Fruit fly (Drosophila melanogaster): ENCODE results near the gene ymp.
A peak's percentile ranks its signal among the peaks of the same experiment; 100 is the strongest.

Gene ymp

DNA sequence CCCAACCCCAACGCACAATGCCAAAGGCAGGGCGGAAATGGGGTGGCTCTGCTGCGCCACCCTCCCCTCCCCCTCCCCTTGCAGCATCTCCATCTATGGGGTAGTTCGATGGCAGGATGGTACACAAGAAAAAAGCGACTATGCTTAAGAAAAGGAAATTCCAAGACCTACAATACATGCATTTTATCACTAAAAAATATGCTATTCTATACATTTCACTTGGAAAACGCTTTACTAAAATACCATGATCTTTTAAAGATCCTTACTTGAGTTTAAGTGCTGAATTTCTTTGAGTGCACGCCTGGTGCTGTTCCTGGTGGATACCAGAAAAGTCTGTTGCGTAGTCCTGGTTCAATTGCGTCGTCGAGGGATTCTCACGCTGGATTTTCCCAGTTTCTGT, 22.2 kb upstream of the ymp start (continued):
- no peak for TF ChIP-seq Lhr (GFP tag; optimal IDR thresholded peaks at IDR 0.05)
- TF ChIP-seq Xbp1 (GFP tag; optimal IDR thresholded peaks at IDR 0.05) = peak; percentile 77
- peak; percentile 62 for TF ChIP-seq CG3847 (GFP tag; IDR thresholded peaks at IDR 0.05)
- peak; percentile 55 for TF ChIP-seq CG9609 (GFP tag; optimal IDR thresholded peaks at IDR 0.05)
- TF ChIP-seq Lim3 (GFP tag; IDR thresholded peaks at IDR 0.05) = no peak; the same call in 1 of the 2 replicates
- TF ChIP-seq CG13123 (GFP tag; optimal IDR thresholded peaks at IDR 0.05) = peak; percentile 10
- TF ChIP-seq sug (tag; optimal IDR thresholded peaks at IDR 0.05) = peak; percentile 29
- TF ChIP-seq CG1647 (GFP tag; optimal IDR thresholded peaks at IDR 0.05) = peak; percentile 40
- peak; percentile 2 for TF ChIP-seq kah (GFP tag; optimal IDR thresholded peaks at IDR 0.05)
- TF ChIP-seq chif (GFP tag; optimal IDR thresholded peaks at IDR 0.05) = peak; percentile 2 to 41
- TF ChIP-seq Ets97D (GFP tag; optimal IDR thresholded peaks at IDR 0.05) = peak; percentile 11
- TF ChIP-seq CG8944 (GFP tag; optimal IDR thresholded peaks at IDR 0.05) = peak; percentile 74
- TF ChIP-seq Med (GFP tag) = peak; percentile 95
- peak; percentile 18 for TF ChIP-seq CG33213 (GFP tag; optimal IDR thresholded peaks at IDR 0.05)
- TF ChIP-seq cato (GFP tag; optimal IDR thresholded peaks at IDR 0.05; ENCODE audit: borderline replicate concordance) = peak; percentile 39
- TF ChIP-seq ham (GFP tag; IDR thresholded peaks at IDR 0.05) = no peak
- no peak for TF ChIP-seq sna (GFP tag; IDR thresholded peaks at IDR 0.05; ENCODE audit: partially characterized antibody)
- TF ChIP-seq CG15601 (tag; optimal IDR thresholded peaks at IDR 0.05) = peak; percentile 63
- peak; percentile 72 for TF ChIP-seq PHDP (tag; optimal IDR thresholded peaks at IDR 0.05)
- no peak for TF ChIP-seq HLHmδ (GFP tag; optimal IDR thresholded peaks at IDR 0.05)
- TF ChIP-seq Max (GFP tag; optimal IDR thresholded peaks at IDR 0.05) = peak; percentile 17
- peak; percentile 45 for TF ChIP-seq CG1529 (GFP tag; optimal IDR thresholded peaks at IDR 0.05)
- no peak for TF ChIP-seq Lpt (GFP tag; optimal IDR thresholded peaks at IDR 0.05)
- TF ChIP-seq HLH4C (GFP tag; IDR thresholded peaks at IDR 0.05; ENCODE audit: partially characterized antibody) = no peak
- TF ChIP-seq chm (GFP tag; IDR thresholded peaks at IDR 0.05) = peak; percentile 65; the same call in 1 of the 2 replicates
- no peak for TF ChIP-seq CG8478 (optimal IDR thresholded peaks at IDR 0.05)
- TF ChIP-seq CG14441 (GFP tag; IDR thresholded peaks at IDR 0.05) = peak; percentile 74
- TF ChIP-seq H15 (GFP tag; IDR thresholded peaks at IDR 0.05) = peak; percentile 65; the same call in 2 of the 3 replicates
- TF ChIP-seq jigr1 (GFP tag; IDR thresholded peaks at IDR 0.05) = peak; percentile 76; the same call in 2 of the 3 replicates
- TF ChIP-seq BEAF-32 (GFP tag; optimal IDR thresholded peaks at IDR 0.05) = no peak
- TF ChIP-seq CG2712 (tag; optimal IDR thresholded peaks at IDR 0.05) = peak; percentile 77
- peak; percentile 79 for TF ChIP-seq gem (tag; optimal IDR thresholded peaks at IDR 0.05)
- no peak for TF ChIP-seq Bgb (GFP tag; IDR thresholded peaks at IDR 0.05; ENCODE audit: partially characterized antibody)
- TF ChIP-seq grn (GFP tag; optimal IDR thresholded peaks at IDR 0.05) = no peak
- TF ChIP-seq CG3163 (GFP tag; optimal IDR thresholded peaks at IDR 0.05) = no peak
- TF ChIP-seq CG15514 (GFP tag; optimal IDR thresholded peaks at IDR 0.05) = peak; percentile 31
- peak; percentile 52 for TF ChIP-seq CG17829 (tag; optimal IDR thresholded peaks at IDR 0.05)
- peak; percentile 35 for TF ChIP-seq fd3F (GFP tag; optimal IDR thresholded peaks at IDR 0.05)
- peak; percentile 80 for TF ChIP-seq Fer1 (GFP tag; optimal IDR thresholded peaks at IDR 0.05)
- TF ChIP-seq CG4707 (GFP tag; optimal IDR thresholded peaks at IDR 0.05) = peak; percentile 17
- TF ChIP-seq tna (GFP tag; IDR thresholded peaks at IDR 0.05; ENCODE audit: partially characterized antibody) = no peak
- TF ChIP-seq CG14050 (GFP tag; IDR thresholded peaks at IDR 0.05) = peak; percentile 57; the same call in 2 of the 3 replicates
- TF ChIP-seq zfh1 (GFP tag; IDR thresholded peaks at IDR 0.05) = peak; percentile 72
- peak; percentile 21 for TF ChIP-seq shn (GFP tag; optimal IDR thresholded peaks at IDR 0.05)
- TF ChIP-seq trh (GFP tag; optimal IDR thresholded peaks at IDR 0.05) = no peak
- TF ChIP-seq kay (GFP tag; optimal IDR thresholded peaks at IDR 0.05) = no peak
- peak; percentile 67 for TF ChIP-seq Nf-YA (GFP tag; IDR thresholded peaks at IDR 0.05)
- TF ChIP-seq abd-A (tag; optimal IDR thresholded peaks at IDR 0.05) = no peak
- no peak for TF ChIP-seq wek (GFP tag; optimal IDR thresholded peaks at IDR 0.05)
- TF ChIP-seq dmrt99B (tag; optimal IDR thresholded peaks at IDR 0.05) = peak; percentile 80
- peak; percentile 72 for TF ChIP-seq pnt (GFP tag; optimal IDR thresholded peaks at IDR 0.05)

Data from whole organism, embryonic.